Fruit fly (Drosophila melanogaster): ENCODE results near the gene CG9368.

CG9368 gene

DNA sequence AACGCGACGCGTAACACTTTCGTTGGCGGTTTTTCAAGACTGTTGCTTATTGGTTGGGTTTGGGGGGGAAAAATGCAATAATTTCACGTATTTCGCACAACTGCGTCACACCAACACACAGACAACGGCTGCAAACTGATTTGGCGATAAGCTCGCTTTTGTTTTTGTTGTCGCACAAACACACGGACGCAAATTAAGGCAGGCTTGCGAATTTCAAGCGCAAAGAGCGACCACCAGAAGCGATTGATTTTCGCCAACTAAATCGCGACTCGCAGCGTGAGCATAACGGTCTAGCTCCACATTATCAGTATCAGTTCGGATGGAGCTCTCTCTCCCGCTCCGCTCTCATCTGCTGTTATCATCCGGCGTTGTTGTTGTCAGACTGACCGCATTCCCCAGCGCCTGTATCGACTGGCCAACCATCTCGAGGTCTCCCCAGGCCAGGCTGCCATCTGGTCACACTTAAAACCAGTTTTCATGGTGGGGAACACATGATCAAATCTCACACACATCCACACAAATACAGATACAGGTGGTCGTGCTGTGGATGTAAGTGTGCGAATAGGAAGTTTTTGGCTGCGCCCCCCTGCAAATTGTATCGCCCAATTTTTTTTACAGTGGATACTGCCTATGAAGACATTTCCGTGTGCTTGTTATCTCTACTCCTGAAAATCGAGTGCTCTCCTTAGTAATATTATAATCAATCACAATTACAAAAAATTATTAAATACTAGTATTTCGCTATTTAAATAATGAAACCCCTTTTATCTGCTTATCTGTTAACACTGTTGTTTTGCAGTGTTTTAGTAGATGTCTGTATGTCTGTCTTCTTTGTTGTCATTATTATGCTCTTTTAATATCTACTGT is 31.6 kb downstream of the CG9368 start (continued):
- TF ChIP-seq Hmx (GFP tag; optimal IDR thresholded peaks at IDR 0.05) (no peak), CG16779 (GFP tag; IDR thresholded peaks at IDR 0.05) (peak; percentile 59; the same call in 1 of the 2 replicates), Meics (GFP tag; optimal IDR thresholded peaks at IDR 0.05) (peak; percentile 74), zf30C (GFP tag; optimal IDR thresholded peaks at IDR 0.05) (peak; percentile 40), Bgb (GFP tag; IDR thresholded peaks at IDR 0.05; ENCODE audit: partially characterized antibody) (0 out of 2 replicates have a peak, but pooled peaks have one; percentile 25), Hmr (GFP tag; optimal IDR thresholded peaks at IDR 0.05) (peak; percentile 69), CG31224 (GFP tag; IDR thresholded peaks at IDR 0.05) (peak; percentile 65), gsb (GFP tag; IDR thresholded peaks at IDR 0.05) (no peak), HmgD (GFP tag; optimal IDR thresholded peaks at IDR 0.05) (no peak), Ptx1 (GFP tag; IDR thresholded peaks at IDR 0.05) (peak; percentile 66), CG13287 (GFP tag; IDR thresholded peaks at IDR 0.05; ENCODE audit: partially characterized antibody) (peak; percentile 38; the same call in 1 of the 2 replicates), esg (GFP tag; conservative IDR thresholded peaks at IDR 0.05) (peak; percentile 52), gcm (GFP tag; optimal IDR thresholded peaks at IDR 0.05) (peak; percentile 31), Hey (tag; optimal IDR thresholded peaks at IDR 0.05) (no peak), CG10654 (GFP tag; optimal IDR thresholded peaks at IDR 0.05) (peak; percentile 41), CG8478 (optimal IDR thresholded peaks at IDR 0.05) (no peak), CG18262 (tag; optimal IDR thresholded peaks at IDR 0.05) (peak; percentile 16), CTCF (GFP tag; optimal IDR thresholded peaks at IDR 0.05) (no peak), BtbVII (GFP tag; optimal IDR thresholded peaks at IDR 0.05) (peak; percentile 55), Ets97D (GFP tag; optimal IDR thresholded peaks at IDR 0.05) (no peak), fd64A (GFP tag; optimal IDR thresholded peaks at IDR 0.05) (no peak), Hr78 (GFP tag; optimal IDR thresholded peaks at IDR 0.05) (no peak), CG18011 (GFP tag; optimal IDR thresholded peaks at IDR 0.05) (peak; percentile 32), CG32532 (GFP tag; IDR thresholded peaks at IDR 0.05) (peak; percentile 82), TFAM (GFP tag; optimal IDR thresholded peaks at IDR 0.05) (no peak), ci (GFP tag; IDR thresholded peaks at IDR 0.05) (peak; percentile 67; the same call in 2 of the 3 replicates), CG1603 (tag; optimal IDR thresholded peaks at IDR 0.05) (peak; percentile 28), CG34422 (GFP tag; IDR thresholded peaks at IDR 0.05) (peak; percentile 62; the same call in 1 of the 3 replicates), gcm2 (GFP tag; optimal IDR thresholded peaks at IDR 0.05) (peak; percentile 14), Mrtf (GFP tag; IDR thresholded peaks at IDR 0.05) (peak; percentile 56; the same call in 1 of the 3 replicates), nerfin-2 (GFP tag; IDR thresholded peaks at IDR 0.05; ENCODE audit: partially characterized antibody) (peak; percentile 32; the same call in 1 of the 2 replicates), Dfd (GFP tag; optimal IDR thresholded peaks at IDR 0.05) (no peak), croc (GFP tag; conservative IDR thresholded peaks at IDR 0.05) (no peak), CG14014 (GFP tag; IDR thresholded peaks at IDR 0.05) (peak; percentile 75), CG9609 (GFP tag; optimal IDR thresholded peaks at IDR 0.05) (no peak), CG10431 (GFP tag; optimal IDR thresholded peaks at IDR 0.05) (no peak), CG2678 (tag; optimal IDR thresholded peaks at IDR 0.05) (peak; percentile 78), vfl (GFP tag; optimal IDR thresholded peaks at IDR 0.05) (no peak), gt (GFP tag; IDR thresholded peaks at IDR 0.05) (no peak), fru (optimal IDR thresholded peaks at IDR 0.05) (no peak), CrebB (tag; optimal IDR thresholded peaks at IDR 0.05) (peak; percentile 22), CG14441 (GFP tag; IDR thresholded peaks at IDR 0.05) (peak; percentile 66), B-H1 (GFP tag; IDR thresholded peaks at IDR 0.05) (peak; percentile 32; the same call in 1 of the 3 replicates), CG30403 (GFP tag; optimal IDR thresholded peaks at IDR 0.05) (peak; percentile 34), prd (optimal IDR thresholded peaks at IDR 0.05) (no peak), prd (GFP tag; IDR thresholded peaks at IDR 0.05) (peak; percentile 57; the same call in 2 of the 3 replicates), CG12155 (GFP tag; optimal IDR thresholded peaks at IDR 0.05) (peak; percentile 71), ssp (GFP tag; IDR thresholded peaks at IDR 0.05) (peak; percentile 29; the same call in 1 of the 2 replicates), Hr3 (GFP tag; optimal IDR thresholded peaks at IDR 0.05) (peak; percentile 56), ham (GFP tag; IDR thresholded peaks at IDR 0.05) (no peak)
